Worm (Caenorhabditis elegans): ENCODE data around the gene sdz-10.

sdz-10 gene

DNA sequence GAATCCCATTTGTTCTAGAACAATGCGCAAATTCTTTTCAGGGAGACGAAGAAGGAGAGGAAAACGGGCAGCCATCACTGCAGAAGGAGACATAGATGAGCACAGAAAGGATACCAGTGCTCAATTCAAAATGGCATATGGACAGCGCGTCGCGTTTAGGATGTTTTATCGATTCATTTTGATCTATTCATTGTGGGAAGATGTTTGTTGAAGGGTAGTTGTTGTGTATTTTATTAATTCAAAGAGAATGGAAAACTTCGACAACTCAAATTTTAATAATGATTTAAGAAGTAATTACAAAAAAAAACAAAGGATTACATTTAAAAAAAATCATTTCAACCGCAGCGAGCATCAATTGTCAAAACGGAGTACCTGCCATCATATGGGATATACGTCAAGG, at the start of gene sdz-10:
Gene sdz-10 (minus strand): TSS at position 101 of the 400 bp plus-strand sequence.
- TF ChIP-seq dao-5 (tag; optimal IDR thresholded peaks at IDR 0.05), result no peak
- no peak for TF ChIP-seq W03F9.2 (tag; optimal IDR thresholded peaks at IDR 0.05)
- no peak for TF ChIP-seq him-1 (tag; optimal IDR thresholded peaks at IDR 0.05)

DNA sequence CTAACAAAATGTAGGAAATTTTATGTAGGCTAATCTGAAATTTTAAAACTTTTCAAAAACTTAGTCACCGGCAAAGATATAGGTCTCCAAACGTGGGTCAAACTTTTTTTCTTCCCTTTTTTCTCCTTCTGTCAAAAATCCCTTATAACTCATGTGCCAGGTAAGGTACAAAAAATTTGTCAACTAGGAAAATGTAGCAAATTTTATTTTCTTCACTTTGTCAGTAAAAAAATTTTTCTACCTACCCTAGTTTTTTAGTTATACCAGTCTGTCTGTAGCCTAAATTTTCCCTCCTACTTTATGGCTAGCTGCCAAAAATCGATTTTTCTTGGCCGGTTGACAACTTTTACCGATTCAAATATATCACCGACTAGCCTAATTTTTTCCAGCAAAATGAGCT, 44.6 kb upstream of the sdz-10 start, which contains the start of gene set-13:
Gene set-13 (plus strand): TSS at position 301 of the 400 bp plus-strand sequence.
- TF ChIP-seq W03F9.2 (tag; optimal IDR thresholded peaks at IDR 0.05) (no peak), him-1 (tag; optimal IDR thresholded peaks at IDR 0.05) (no peak), dao-5 (tag; optimal IDR thresholded peaks at IDR 0.05) (no peak)

DNA sequence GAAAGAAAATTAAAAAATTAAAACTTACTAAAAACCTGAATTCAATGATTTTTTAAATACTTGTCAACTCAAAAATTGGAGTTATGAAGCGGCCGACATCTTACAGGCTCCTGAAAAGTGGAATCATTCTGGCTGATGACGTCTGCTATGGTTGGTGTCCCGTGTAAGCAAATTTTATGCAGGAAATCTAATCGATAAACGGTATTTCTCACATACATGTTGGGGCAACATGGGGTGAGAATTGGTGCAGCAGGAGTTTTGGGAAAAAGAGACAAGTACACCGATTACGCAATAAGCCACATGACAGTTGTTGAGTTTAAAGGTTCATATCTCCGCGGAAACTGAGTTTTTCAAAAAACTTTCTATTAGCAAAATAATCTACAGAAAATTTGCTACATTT, 43.4 kb upstream of the sdz-10 start, which contains the start of gene K12H6.2:
Gene K12H6.2 (minus strand): TSS at position 101 of the 400 bp plus-strand sequence.
- TF ChIP-seq dao-5 (tag; optimal IDR thresholded peaks at IDR 0.05) (no peak), him-1 (tag; optimal IDR thresholded peaks at IDR 0.05) (no peak)

DNA sequence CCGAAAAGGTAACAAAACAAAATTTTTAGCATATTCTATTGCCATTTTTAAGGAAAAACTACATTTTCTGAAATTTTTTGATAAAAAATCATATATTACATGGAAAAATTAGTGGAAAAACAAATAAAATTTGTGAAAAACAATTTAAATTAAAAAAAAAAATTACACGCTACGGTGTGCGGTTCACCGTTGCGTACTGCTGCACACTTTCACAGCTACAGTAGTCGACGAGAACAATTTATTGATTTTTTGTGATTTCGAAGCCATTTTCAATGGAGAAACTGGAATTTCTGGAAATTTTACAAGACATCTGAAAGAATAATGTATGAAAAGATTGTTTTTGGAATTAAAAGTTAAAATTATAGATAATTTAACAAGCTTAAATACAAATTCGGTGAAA, 43.0 kb upstream of the sdz-10 start:
- TF ChIP-seq W03F9.2 (tag; optimal IDR thresholded peaks at IDR 0.05) (no peak), him-1 (tag; optimal IDR thresholded peaks at IDR 0.05) (no peak), dao-5 (tag; optimal IDR thresholded peaks at IDR 0.05) (no peak)

DNA sequence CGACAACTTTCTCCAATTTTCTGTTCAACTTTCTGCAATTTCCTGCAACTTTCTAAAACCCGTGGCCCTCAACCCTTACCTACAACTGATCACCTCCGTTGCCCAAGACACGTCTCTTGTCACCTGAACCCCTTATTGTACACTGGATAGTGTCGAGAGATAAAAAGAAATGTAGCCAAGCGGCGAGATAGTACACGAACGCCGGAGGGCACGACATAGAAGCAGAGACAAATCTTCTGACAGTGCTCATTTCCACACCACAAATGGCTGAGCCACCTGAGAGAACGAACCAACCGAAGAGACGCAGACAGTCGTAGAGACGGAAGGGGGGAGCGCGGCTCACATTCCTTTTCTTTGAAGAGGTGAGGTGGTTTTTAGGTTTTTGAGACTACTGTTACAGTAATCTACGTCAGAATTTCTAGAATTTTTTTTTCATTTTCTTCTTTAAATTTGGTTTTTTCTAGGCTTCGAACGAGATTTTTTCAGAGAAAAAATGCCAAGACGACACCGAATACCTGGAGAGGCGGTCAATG, 35.7 kb upstream of the sdz-10 start, which contains the start of gene K12H6.12:
Gene K12H6.12 (plus strand): TSS at position 483 of the 533 bp plus-strand sequence.
- TF ChIP-seq dao-5 (tag; optimal IDR thresholded peaks at IDR 0.05) (no peak), him-1 (tag; optimal IDR thresholded peaks at IDR 0.05) (no peak), W03F9.2 (tag; optimal IDR thresholded peaks at IDR 0.05) (no peak)

DNA sequence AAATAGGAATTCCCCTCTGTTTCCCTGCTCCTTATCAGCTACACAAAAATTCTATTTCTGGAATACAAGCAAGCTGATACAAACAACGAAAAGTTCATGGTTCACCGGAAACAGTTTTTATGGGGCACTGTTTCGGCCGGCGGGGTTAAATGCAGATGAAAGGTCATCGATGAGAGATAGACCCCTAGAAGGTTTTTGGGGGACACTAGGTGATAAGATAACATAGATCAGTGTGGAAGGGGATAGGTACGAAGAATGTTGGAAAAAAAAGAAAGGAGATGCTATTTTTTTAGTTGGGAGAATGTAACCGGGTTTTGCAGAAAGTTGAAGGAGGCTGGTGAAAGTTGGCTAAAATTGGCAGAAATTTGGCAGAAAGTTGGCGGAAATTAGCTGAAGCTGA, 33.5 kb upstream of the sdz-10 start:
- TF ChIP-seq him-1 (tag; optimal IDR thresholded peaks at IDR 0.05) (no peak), dao-5 (tag; optimal IDR thresholded peaks at IDR 0.05) (no peak), W03F9.2 (tag; optimal IDR thresholded peaks at IDR 0.05) (no peak)

DNA sequence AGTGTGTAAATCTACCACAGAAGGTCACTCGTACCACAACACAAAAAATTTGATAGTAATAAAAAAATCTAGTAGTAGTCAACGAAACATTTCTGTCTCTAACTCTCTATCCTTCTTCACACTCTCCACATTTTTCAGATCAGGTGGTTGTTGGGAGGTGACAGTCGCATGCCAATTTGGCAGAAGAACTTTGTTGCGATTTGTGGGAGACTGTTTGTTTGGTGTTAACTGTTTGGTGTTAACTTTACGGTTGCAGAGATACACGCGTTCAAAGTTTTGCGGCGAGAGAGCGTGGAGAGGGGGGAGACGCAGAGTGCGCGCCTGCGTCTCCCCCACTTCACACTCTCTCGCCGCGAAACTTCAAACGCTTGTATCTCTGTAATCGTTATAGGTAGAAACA, 32.9 kb upstream of the sdz-10 start:
- TF ChIP-seq W03F9.2 (tag; optimal IDR thresholded peaks at IDR 0.05), result no peak
- TF ChIP-seq dao-5 (tag; optimal IDR thresholded peaks at IDR 0.05), result no peak
- no peak for TF ChIP-seq him-1 (tag; optimal IDR thresholded peaks at IDR 0.05)

DNA sequence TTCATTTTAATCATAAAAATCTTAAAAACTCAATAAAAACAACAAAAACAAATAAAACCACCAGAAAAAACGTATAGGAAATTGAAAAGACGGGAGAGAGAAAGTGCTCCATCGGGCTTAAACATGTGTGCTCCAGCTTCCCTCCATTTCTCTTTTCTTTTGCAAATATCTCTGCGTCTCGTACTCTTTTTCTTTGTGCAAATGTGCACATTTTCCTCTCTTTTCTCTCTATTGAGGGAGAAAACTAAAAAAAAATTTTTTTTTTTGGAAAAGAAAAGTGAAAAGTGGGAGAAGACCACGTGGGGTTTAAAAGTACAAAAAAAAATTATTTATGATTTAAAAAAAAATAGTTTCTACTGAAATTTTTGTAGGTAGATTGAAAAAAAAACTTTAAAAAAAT, 32.2 kb upstream of the sdz-10 start:
- no peak for TF ChIP-seq him-1 (tag; optimal IDR thresholded peaks at IDR 0.05)
- TF ChIP-seq dao-5 (tag; optimal IDR thresholded peaks at IDR 0.05), result no peak
- no peak for TF ChIP-seq W03F9.2 (tag; optimal IDR thresholded peaks at IDR 0.05)

DNA sequence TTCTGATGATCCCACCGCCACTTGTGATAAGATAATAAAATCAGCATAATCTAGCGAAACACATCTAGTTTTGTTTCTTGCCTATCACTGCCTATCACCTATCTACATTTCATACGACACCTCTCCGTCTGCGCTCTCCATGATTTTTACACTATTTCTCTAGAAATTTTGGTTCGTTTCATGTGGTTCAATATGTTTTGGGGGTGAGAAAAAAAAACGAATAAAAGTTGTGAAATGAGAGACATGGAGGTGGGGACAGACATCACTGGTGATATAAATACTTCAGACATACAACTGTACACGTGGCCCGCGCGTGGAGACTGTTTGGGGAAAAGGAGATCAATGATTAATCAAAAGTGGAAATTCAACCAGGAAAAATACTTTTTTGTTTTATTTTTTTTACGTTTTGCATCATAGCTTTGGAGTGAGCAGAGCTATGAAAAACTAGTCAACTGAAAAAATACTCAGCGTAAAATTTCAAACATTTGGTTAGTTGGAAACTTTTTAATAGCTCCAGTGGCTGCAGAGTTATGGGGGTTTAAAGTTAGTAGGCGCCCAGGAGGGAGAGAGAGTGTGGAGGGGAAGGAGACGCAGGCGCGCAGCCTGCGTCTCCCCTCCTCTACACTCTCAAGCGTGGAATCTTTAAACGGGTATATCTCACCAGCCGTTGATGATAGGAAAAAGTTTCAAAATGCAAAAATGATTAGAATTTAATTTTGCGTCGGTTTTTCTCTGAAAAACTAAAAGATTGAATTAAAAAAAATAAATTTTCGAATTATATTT, 30.9 kb upstream of the sdz-10 start:
- TF ChIP-seq W03F9.2 (tag; optimal IDR thresholded peaks at IDR 0.05), result no peak
- no peak for TF ChIP-seq dao-5 (tag; optimal IDR thresholded peaks at IDR 0.05)
- TF ChIP-seq him-1 (tag; optimal IDR thresholded peaks at IDR 0.05), result no peak

DNA sequence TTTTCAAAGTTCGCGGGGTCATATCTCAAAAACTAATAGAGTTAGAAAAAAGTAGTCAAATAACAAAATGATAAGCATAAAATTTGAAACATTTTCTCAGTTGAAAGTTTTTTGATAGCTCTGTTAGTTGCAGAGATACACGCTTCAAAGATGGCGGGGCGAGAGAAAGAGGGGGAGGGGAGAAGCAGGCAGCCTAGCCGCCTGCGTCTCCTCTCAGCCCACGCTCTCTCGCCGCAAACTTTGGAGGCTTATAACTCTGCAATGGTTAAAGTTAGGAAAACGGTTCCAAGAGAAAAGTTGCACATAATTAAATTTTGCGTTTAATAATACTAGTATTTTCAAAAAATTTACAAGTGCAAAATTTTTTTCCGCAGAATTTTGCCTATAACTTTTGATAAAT, 29.7 kb upstream of the sdz-10 start:
- TF ChIP-seq W03F9.2 (tag; optimal IDR thresholded peaks at IDR 0.05), result no peak
- no peak for TF ChIP-seq him-1 (tag; optimal IDR thresholded peaks at IDR 0.05)
- TF ChIP-seq dao-5 (tag; optimal IDR thresholded peaks at IDR 0.05), result no peak

DNA sequence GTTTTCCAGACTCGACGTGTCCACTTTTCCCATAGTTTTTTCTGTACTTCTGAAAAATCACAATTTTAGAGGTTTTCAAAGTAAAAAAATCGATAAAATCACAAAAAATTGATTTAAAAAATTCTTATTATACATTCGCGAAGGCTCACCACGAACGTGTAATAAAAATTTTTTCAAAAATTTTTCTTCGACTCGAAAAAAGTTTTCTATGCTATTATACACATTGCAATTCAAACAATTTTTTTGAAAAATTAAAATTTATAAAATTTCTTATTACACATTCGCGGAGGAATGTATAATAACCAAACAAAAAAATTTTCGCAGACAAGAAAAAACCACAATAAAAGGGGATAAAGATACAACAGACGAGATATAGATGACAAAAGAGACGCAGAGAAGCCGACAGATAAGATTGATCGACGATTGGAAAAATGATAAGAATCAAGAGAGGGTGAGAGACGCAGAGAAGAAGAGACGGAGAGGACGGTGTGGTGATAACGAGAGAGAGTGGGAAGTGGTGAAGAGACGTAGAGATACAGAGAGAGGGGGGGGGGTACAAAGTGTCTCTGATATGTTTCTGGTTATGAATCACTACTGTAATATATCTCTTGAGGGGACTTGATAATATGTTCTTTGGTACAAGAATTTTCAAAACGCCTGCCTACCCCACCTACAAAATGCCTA, 28.6 kb upstream of the sdz-10 start, which contains the start of gene nhr-119:
Gene nhr-119 (minus strand): TSS at position 51 of the 684 bp plus-strand sequence.
- no peak for TF ChIP-seq dao-5 (tag; optimal IDR thresholded peaks at IDR 0.05)
- peak; percentile 38 for TF ChIP-seq W03F9.2 (tag; optimal IDR thresholded peaks at IDR 0.05)
- TF ChIP-seq him-1 (tag; optimal IDR thresholded peaks at IDR 0.05), result no peak

DNA sequence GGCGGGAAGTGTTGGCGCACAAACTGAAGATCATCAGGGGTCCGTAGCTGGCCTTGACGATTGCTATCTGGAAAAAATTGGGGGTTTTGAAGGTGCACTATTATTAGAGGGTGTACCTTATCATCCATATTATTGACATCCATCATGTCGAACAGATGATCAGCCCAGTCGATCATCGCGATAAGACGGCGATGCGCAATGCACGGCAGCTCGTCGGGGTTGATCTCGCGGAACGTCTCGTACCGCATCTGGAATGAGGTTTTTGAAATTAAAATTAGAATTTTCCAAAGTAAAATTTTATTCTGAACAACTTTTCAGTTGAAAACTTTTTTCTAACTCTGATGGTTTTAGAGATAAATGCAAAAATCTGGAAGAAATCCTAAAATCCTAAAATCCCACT, 25.9 kb upstream of the sdz-10 start:
- TF ChIP-seq W03F9.2 (tag; optimal IDR thresholded peaks at IDR 0.05) (no peak), dao-5 (tag; optimal IDR thresholded peaks at IDR 0.05) (no peak), him-1 (tag; optimal IDR thresholded peaks at IDR 0.05) (no peak)

DNA sequence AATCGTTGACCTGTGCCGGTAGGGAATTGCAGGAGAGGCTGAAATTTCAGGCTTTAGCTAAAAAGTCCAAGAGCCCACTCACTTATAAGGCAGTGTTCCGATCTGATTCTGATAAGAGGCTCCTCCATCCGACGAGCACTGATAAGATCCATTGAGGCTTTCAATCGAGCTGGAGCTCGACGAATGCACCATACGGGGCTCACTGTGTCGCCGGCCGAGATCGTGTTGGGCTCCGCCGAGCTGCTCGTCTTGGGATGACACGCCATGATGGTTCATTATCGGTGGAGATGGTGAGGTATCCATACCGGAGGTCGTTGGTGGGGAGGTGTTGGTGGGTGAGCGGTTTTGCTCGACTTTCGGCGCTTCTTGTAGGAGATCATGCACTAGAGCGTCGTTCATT, 24.4 kb upstream of the sdz-10 start:
- TF ChIP-seq dao-5 (tag; optimal IDR thresholded peaks at IDR 0.05), result no peak
- TF ChIP-seq W03F9.2 (tag; optimal IDR thresholded peaks at IDR 0.05), result no peak
- TF ChIP-seq him-1 (tag; optimal IDR thresholded peaks at IDR 0.05), result no peak

DNA sequence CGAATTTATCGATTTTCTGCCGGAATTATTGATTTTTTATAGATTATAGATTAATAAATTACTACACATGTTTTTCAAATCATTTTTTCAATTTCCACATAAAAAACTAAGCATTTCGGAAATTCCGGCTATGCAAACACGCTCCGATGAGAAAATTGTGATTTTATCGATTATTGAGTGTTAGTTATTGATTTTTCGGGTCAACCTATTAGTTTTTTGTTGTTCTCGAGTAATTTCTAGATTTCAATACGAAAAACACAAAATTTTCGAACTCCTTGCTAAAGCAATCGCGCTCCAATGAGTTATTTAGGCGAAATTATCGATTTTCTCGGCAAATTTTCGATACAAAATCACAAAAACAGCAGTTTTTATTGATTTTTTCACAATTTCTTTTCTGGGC, 23.3 kb upstream of the sdz-10 start:
- no peak for TF ChIP-seq him-1 (tag; optimal IDR thresholded peaks at IDR 0.05)
- TF ChIP-seq W03F9.2 (tag; optimal IDR thresholded peaks at IDR 0.05), result no peak
- TF ChIP-seq dao-5 (tag; optimal IDR thresholded peaks at IDR 0.05), result no peak

All from whole organism, L4/young adult.